Worm (Caenorhabditis elegans): Measurements from ENCODE around the gene aat-2.
A peak's percentile ranks its signal among the peaks of the same experiment; 100 is the strongest.

The aat-2 gene

DNA sequence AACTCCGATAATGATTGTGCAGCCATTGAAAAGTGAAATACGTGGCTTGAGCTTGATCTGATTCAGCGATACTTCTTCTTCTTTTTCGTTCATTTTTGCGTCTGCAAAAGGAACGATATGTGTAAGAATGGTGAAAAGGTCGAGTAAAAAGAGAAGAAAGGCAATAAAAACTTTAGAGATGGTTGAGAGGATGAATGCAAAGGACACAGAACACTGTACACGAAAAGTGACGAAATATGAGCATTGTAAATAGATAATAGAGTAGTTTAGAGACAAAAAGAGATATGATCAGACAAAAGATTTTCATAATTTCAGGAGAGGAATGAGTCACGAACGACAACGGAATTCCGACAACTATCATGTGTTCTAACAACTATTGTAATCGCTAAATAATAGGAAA is at the start of gene aat-2:
Gene aat-2 (minus strand): TSS at position 101 of the 400 bp plus-strand sequence.
- TF ChIP-seq hmg-4 (GFP tag; optimal IDR thresholded peaks at IDR 0.05), result no peak
- no peak for TF ChIP-seq tbx-11 (GFP tag; IDR thresholded peaks at IDR 0.05)
- no peak for TF ChIP-seq tbx-37 (GFP tag; conservative IDR thresholded peaks at IDR 0.05)
- TF ChIP-seq ama-1 (optimal IDR thresholded peaks at IDR 0.05), result no peak
- TF ChIP-seq aly-1 (tag; optimal IDR thresholded peaks at IDR 0.05), result no peak
- no peak for TF ChIP-seq flt-1 (GFP tag; IDR thresholded peaks at IDR 0.05)

DNA sequence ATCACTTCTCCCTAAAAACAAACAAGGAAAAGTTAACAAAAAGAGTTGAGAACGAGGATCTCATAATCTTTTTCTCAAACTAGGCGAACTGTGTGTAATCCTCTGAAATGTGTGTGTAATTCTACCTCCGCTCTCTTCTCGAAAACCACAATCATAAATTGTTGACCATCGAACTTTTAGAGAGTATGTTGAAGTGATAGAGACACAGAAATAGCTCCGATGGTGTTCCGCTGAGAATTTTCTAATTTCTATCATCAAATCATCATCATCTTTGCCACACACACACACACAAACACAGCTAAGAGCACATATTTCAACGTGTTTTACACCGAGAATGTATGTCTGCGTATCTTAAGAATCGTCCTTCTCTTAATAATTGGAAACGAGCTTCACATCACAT is 49.4 kb upstream of the aat-2 start:
- TF ChIP-seq sea-1 (GFP tag; conservative IDR thresholded peaks at IDR 0.05) (no peak), tbx-37 (GFP tag; conservative IDR thresholded peaks at IDR 0.05) (no peak), scrt-1 (GFP tag; IDR thresholded peaks at IDR 0.05) (no peak), aly-1 (tag; optimal IDR thresholded peaks at IDR 0.05) (no peak), pes-1 (GFP tag; IDR thresholded peaks at IDR 0.05) (no peak), ets-7 (tag; optimal IDR thresholded peaks at IDR 0.05) (no peak), hnd-1 (tag; optimal IDR thresholded peaks at IDR 0.05) (no peak), F13C5.2 (tag; optimal IDR thresholded peaks at IDR 0.05) (no peak), flt-1 (GFP tag; IDR thresholded peaks at IDR 0.05) (no peak)

DNA sequence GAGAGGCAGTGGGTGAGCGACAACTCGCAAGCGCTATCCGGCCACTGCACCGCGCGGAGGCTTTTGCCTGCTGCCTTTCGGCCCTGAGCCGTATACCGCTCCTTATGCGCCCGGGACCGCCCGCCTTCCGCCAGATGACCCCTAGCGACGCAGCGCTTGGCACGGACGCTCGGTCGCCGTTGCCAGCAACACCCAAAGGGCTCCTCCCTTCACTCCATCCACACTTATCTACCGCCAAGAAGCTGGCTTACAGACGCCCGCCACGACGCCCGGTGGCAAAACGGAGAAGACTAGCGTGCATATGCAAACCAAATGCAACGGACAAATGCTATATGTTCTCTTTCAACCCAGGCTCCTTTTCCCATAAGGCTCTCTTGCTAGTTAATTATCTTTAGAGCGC is 47.2 kb upstream of the aat-2 start:
- TF ChIP-seq tbx-11 (GFP tag; IDR thresholded peaks at IDR 0.05) (no peak), hmbx-1 (tag; optimal IDR thresholded peaks at IDR 0.05) (no peak), scrt-1 (GFP tag; IDR thresholded peaks at IDR 0.05) (0 out of 2 replicates have a peak, but pooled peaks have one; percentile 41), hmg-4 (GFP tag; optimal IDR thresholded peaks at IDR 0.05) (peak; percentile 47), ceh-36 (tag; optimal IDR thresholded peaks at IDR 0.05) (no peak), ets-7 (tag; optimal IDR thresholded peaks at IDR 0.05) (no peak), tbx-37 (GFP tag; conservative IDR thresholded peaks at IDR 0.05) (no peak), F13C5.2 (tag; optimal IDR thresholded peaks at IDR 0.05) (no peak)

ce11 chrV:9291919-9292318 is 45.8 kb upstream of the aat-2 start, which contains the start of gene ZK682.7:
Gene ZK682.7 (minus strand): TSS chrV:9292165.
- no peak for TF ChIP-seq ama-1 (optimal IDR thresholded peaks at IDR 0.05)
- no peak for TF ChIP-seq tbx-11 (GFP tag; IDR thresholded peaks at IDR 0.05)
- TF ChIP-seq hmg-4 (GFP tag; optimal IDR thresholded peaks at IDR 0.05), result no peak
- TF ChIP-seq B0310.2 (tag; optimal IDR thresholded peaks at IDR 0.05), result no peak
- no peak for TF ChIP-seq ceh-13 (GFP tag; optimal IDR thresholded peaks at IDR 0.05)
- TF ChIP-seq hnd-1 (tag; optimal IDR thresholded peaks at IDR 0.05), result no peak
- TF ChIP-seq hmbx-1 (tag; optimal IDR thresholded peaks at IDR 0.05), result no peak
- TF ChIP-seq F13C5.2 (tag; optimal IDR thresholded peaks at IDR 0.05), result no peak
- no peak for TF ChIP-seq tbx-37 (GFP tag; conservative IDR thresholded peaks at IDR 0.05)
- no peak for TF ChIP-seq aly-1 (tag; optimal IDR thresholded peaks at IDR 0.05)
- TF ChIP-seq flt-1 (GFP tag; IDR thresholded peaks at IDR 0.05), result no peak
- TF ChIP-seq scrt-1 (GFP tag; IDR thresholded peaks at IDR 0.05), result no peak
- TF ChIP-seq ets-7 (tag; optimal IDR thresholded peaks at IDR 0.05), result no peak
- no peak for TF ChIP-seq sea-1 (GFP tag; conservative IDR thresholded peaks at IDR 0.05)
- TF ChIP-seq ceh-36 (tag; optimal IDR thresholded peaks at IDR 0.05), result no peak
- TF ChIP-seq tra-4 (tag; optimal IDR thresholded peaks at IDR 0.05), result no peak

DNA sequence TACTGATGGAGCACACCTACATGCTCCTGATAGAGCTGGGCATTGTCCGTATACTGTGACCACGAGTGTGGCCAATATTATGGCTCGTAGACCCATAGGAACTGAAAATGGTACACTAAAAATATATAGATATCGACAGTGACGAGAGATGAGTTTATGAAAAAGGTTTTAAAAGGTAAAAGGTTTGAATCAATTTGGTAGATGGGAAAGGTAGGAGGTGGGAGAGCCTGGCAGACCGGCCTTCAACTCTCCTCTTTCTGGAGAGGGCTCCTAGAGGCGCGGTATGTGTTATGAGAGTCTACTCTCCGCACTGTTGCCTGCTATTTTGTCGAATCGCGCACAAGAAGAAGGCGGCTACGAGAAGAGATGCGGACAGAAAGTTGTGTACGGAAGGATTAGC is 41.3 kb upstream of the aat-2 start, which contains the start of gene lron-2:
Gene lron-2 (minus strand): TSS at position 101 of the 400 bp plus-strand sequence.
- TF ChIP-seq flt-1 (GFP tag; IDR thresholded peaks at IDR 0.05) (no peak), ets-7 (tag; optimal IDR thresholded peaks at IDR 0.05) (no peak), scrt-1 (GFP tag; IDR thresholded peaks at IDR 0.05) (no peak), pes-1 (GFP tag; IDR thresholded peaks at IDR 0.05) (no peak), ama-1 (optimal IDR thresholded peaks at IDR 0.05) (no peak), B0310.2 (tag; optimal IDR thresholded peaks at IDR 0.05) (no peak), hmbx-1 (tag; optimal IDR thresholded peaks at IDR 0.05) (no peak), F13C5.2 (tag; optimal IDR thresholded peaks at IDR 0.05) (no peak), tra-4 (tag; optimal IDR thresholded peaks at IDR 0.05) (no peak), hnd-1 (tag; optimal IDR thresholded peaks at IDR 0.05) (no peak), tbx-11 (GFP tag; IDR thresholded peaks at IDR 0.05) (no peak)

- no peak for TF ChIP-seq B0310.2 (tag; optimal IDR thresholded peaks at IDR 0.05)
- TF ChIP-seq ceh-13 (GFP tag; optimal IDR thresholded peaks at IDR 0.05), result no peak
- TF ChIP-seq scrt-1 (GFP tag; IDR thresholded peaks at IDR 0.05), result no peak
- TF ChIP-seq aly-1 (tag; optimal IDR thresholded peaks at IDR 0.05), result no peak
- TF ChIP-seq hnd-1 (tag; optimal IDR thresholded peaks at IDR 0.05), result no peak
- TF ChIP-seq hmbx-1 (tag; optimal IDR thresholded peaks at IDR 0.05), result no peak
- no peak for TF ChIP-seq tbx-11 (GFP tag; IDR thresholded peaks at IDR 0.05)
- TF ChIP-seq ceh-36 (tag; optimal IDR thresholded peaks at IDR 0.05), result no peak
- no peak for TF ChIP-seq tra-4 (tag; optimal IDR thresholded peaks at IDR 0.05)
- no peak for TF ChIP-seq pes-1 (GFP tag; IDR thresholded peaks at IDR 0.05)
- TF ChIP-seq ama-1 (optimal IDR thresholded peaks at IDR 0.05), result no peak
These were observed 37.3 kb upstream of the aat-2 start for ce11 chrV:9283452-9283851.

- no peak for TF ChIP-seq ceh-36 (tag; optimal IDR thresholded peaks at IDR 0.05)
- no peak for TF ChIP-seq ama-1 (optimal IDR thresholded peaks at IDR 0.05)
- TF ChIP-seq hmg-4 (GFP tag; optimal IDR thresholded peaks at IDR 0.05), result no peak
- TF ChIP-seq hmbx-1 (tag; optimal IDR thresholded peaks at IDR 0.05), result no peak
- no peak for TF ChIP-seq hnd-1 (tag; optimal IDR thresholded peaks at IDR 0.05)
- TF ChIP-seq ets-7 (tag; optimal IDR thresholded peaks at IDR 0.05), result no peak
- no peak for TF ChIP-seq pes-1 (GFP tag; IDR thresholded peaks at IDR 0.05)
- no peak for TF ChIP-seq ceh-13 (GFP tag; optimal IDR thresholded peaks at IDR 0.05)
- TF ChIP-seq tbx-11 (GFP tag; IDR thresholded peaks at IDR 0.05), result no peak
- no peak for TF ChIP-seq aly-1 (tag; optimal IDR thresholded peaks at IDR 0.05)
- TF ChIP-seq B0310.2 (tag; optimal IDR thresholded peaks at IDR 0.05), result no peak
- TF ChIP-seq sea-1 (GFP tag; conservative IDR thresholded peaks at IDR 0.05), result no peak
These were observed 36.0 kb upstream of the aat-2 start, which contains the start of gene hlh-10 for ce11 chrV:9282110-9282509. Gene hlh-10 (minus strand): TSS chrV:9282210.
